Fruit fly (Drosophila melanogaster): ENCODE results near the gene CG5895.

The CG5895 gene

dm6 chr3L:16037690-16038332, 2.5 kb downstream of the CG5895 start (continued):
- TF ChIP-seq pan (optimal IDR thresholded peaks at IDR 0.05): no peak
- no peak for TF ChIP-seq pan (GFP tag; optimal IDR thresholded peaks at IDR 0.05 in 1 of 2, IDR thresholded peaks at IDR 0.05 in 1 of 2)
- TF ChIP-seq CG6854 (GFP tag; optimal IDR thresholded peaks at IDR 0.05): no peak
- no peak for TF ChIP-seq dan (GFP tag; IDR thresholded peaks at IDR 0.05)
- no peak for TF ChIP-seq CG9727 (GFP tag; optimal IDR thresholded peaks at IDR 0.05)
- TF ChIP-seq pho (GFP tag; optimal IDR thresholded peaks at IDR 0.05): no peak
- no peak for TF ChIP-seq CG16863 (GFP tag; optimal IDR thresholded peaks at IDR 0.05)
- TF ChIP-seq shn (GFP tag; optimal IDR thresholded peaks at IDR 0.05): no peak
- no peak for TF ChIP-seq CG8388 (GFP tag; optimal IDR thresholded peaks at IDR 0.05)
- TF ChIP-seq CG10543 (GFP tag; optimal IDR thresholded peaks at IDR 0.05): no peak
- TF ChIP-seq Lpt (GFP tag; optimal IDR thresholded peaks at IDR 0.05): no peak
- peak; percentile 78 for TF ChIP-seq Med (GFP tag)
- TF ChIP-seq CG8765 (GFP tag; IDR thresholded peaks at IDR 0.05): no peak
- TF ChIP-seq Ets97D (GFP tag; optimal IDR thresholded peaks at IDR 0.05): no peak
- no peak for TF ChIP-seq grau (tag; optimal IDR thresholded peaks at IDR 0.05)
- no peak for TF ChIP-seq ERR (GFP tag; optimal IDR thresholded peaks at IDR 0.05)

dm6 chr3L:16039063-16039462, 3.8 kb downstream of the CG5895 start:
- TF ChIP-seq CG42726 (GFP tag; IDR thresholded peaks at IDR 0.05; ENCODE audit: partially characterized antibody) (peak; percentile 36; the same call in 1 of the 2 replicates), Atf6 (GFP tag; IDR thresholded peaks at IDR 0.05) (no peak), CG11560 (tag; IDR thresholded peaks at IDR 0.05) (no peak), chinmo (GFP tag; IDR thresholded peaks at IDR 0.05; ENCODE audit: partially characterized antibody) (0 out of 4 replicates have a peak, but pooled peaks have one; percentile 25), CG13123 (GFP tag; optimal IDR thresholded peaks at IDR 0.05) (no peak), CG34422 (GFP tag; IDR thresholded peaks at IDR 0.05) (no peak), CG13296 (GFP tag; optimal IDR thresholded peaks at IDR 0.05) (no peak), CG11695 (GFP tag; IDR thresholded peaks at IDR 0.05) (no peak), CG9876 (GFP tag; optimal IDR thresholded peaks at IDR 0.05) (no peak), CG1602 (GFP tag; optimal IDR thresholded peaks at IDR 0.05) (no peak), Taf1 (GFP tag; IDR thresholded peaks at IDR 0.05) (no peak), CG6683 (GFP tag; optimal IDR thresholded peaks at IDR 0.05) (no peak), Ets65A (GFP tag) (peak; percentile 72), CG9932 (GFP tag; IDR thresholded peaks at IDR 0.05) (no peak), fru (optimal IDR thresholded peaks at IDR 0.05) (no peak), CG12744 (GFP tag; optimal IDR thresholded peaks at IDR 0.05) (no peak), CG16813 (GFP tag; IDR thresholded peaks at IDR 0.05; ENCODE audit: partially characterized antibody) (0 out of 3 replicates have a peak, but pooled peaks have one; percentile 8), CG8089 (GFP tag; optimal IDR thresholded peaks at IDR 0.05) (no peak), Gsc (GFP tag; IDR thresholded peaks at IDR 0.05) (no peak), ato (GFP tag; IDR thresholded peaks at IDR 0.05; ENCODE audit: partially characterized antibody) (no peak), stwl (tag; optimal IDR thresholded peaks at IDR 0.05) (no peak), fd96Cb (tag; optimal IDR thresholded peaks at IDR 0.05) (no peak), CG1529 (GFP tag; optimal IDR thresholded peaks at IDR 0.05) (no peak), Med (GFP tag) (peak; percentile 59), br (optimal IDR thresholded peaks at IDR 0.05) (no peak), tgo (GFP tag; IDR thresholded peaks at IDR 0.05) (no peak), sd (tag; optimal IDR thresholded peaks at IDR 0.05) (no peak)
